Fruit fly (Drosophila melanogaster): ENCODE results near the gene CG9338.

CG9338 gene

DNA sequence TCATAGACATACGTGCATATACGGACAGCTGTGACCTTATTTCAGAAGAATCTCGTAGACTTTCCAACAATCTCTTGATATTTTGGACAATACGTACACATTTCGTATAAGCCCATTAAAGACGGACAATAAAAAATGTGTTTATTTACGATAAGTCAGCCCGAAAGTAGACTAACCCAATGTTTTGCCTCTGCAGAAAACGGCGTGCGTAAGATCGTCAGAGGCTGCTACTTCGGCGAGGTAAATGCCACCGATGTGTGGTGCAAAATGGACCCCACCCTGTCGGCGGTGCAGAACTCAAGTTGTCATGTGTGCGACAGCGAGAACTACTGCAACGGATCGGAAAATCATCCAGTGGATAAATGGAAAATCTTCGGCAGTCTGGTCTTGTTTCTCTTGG lies 3.9 kb downstream of the CG9338 start:
- no peak for TF ChIP-seq CG17801 (GFP tag; optimal IDR thresholded peaks at IDR 0.05; ENCODE audit: partially characterized antibody)

DNA sequence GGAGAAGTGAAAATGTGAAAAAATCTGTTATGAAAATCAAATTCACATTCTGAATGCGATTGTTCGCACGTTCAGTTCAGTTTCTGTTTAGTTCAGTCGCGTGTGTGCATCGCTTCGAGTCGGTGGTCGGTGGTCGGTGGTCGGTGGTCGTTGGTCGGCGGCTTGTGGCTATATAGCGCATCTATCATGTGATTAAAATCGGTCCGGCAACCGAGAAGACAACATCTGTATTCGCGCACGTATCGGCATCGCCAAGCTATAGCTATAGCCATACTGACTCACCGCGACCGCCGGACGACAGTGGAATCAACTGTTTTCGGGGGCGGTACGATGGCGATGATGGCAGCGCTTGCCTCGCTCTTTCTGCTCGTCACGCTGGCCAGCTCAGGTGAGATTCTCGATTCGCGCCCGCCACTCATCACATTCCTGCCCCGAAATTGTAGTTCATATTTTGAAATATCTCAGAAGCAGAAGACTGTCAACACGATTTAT lies 4.8 kb downstream of the CG9338 start, which contains the start of gene CG14401:
Gene CG14401, plus strand, starts transcription at position 51 of the 492 bp plus-strand sequence.
- TF ChIP-seq CG17801 (GFP tag; optimal IDR thresholded peaks at IDR 0.05; ENCODE audit: partially characterized antibody), result no peak

DNA sequence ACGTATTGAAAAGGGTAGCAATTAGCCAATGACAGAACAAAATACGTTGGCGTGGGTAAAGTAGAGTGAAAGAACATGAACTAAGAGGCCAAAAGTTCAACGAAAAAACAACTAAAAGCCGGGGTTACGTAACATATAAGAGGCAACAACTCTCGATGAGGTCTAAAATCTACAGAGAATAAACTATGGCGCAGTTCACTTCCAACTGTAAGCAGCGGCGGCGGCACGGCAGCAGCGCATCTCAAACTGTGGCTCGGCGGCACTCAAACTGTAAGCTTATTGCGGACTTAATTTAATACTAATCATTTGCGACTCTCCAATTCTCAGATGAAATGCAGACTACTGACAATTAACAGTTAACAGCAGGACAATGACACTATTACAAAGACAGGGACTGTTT lies 9.5 kb downstream of the CG9338 start:
- TF ChIP-seq CG17801 (GFP tag; optimal IDR thresholded peaks at IDR 0.05; ENCODE audit: partially characterized antibody), result no peak

DNA sequence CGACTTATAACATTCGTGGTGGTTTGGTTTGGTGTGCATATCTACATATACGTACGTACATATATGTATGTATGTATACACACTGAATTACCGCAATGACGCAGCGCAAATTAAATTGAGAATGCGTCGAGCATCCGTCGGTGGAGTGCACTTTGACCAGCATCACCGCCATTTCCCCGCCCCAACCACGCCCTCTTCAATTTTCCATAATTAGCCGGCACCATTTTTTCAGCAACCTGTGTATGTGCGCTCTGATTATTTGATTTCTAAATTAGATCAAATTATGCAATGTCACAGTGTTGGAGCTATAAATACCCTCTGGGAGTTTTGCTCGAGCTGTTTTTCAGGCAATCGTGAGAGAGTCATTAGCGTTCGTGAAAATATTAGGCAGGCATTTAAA lies 13.0 kb downstream of the CG9338 start:
- TF ChIP-seq CG17801 (GFP tag; optimal IDR thresholded peaks at IDR 0.05; ENCODE audit: partially characterized antibody), result no peak

DNA sequence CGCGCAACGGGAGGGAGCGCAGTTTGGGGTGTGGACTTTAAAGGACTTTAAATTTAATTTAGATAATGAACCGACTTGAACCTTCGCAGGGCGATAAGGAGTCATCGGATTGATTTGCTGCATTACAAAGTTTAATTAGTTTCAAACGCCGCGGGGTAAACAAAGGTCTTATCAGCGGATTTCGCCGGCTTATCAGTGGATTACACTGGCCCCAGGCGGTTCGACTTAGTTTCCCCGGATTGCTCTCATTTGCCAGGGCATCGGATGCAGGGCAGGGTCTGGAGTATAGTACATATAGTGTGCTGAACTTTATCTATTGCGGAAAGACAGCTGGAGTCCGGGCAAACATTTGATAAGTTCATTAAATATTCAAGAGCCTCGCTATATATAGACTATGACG lies 13.4 kb downstream of the CG9338 start:
- no peak for TF ChIP-seq CG17801 (GFP tag; optimal IDR thresholded peaks at IDR 0.05; ENCODE audit: partially characterized antibody)

DNA sequence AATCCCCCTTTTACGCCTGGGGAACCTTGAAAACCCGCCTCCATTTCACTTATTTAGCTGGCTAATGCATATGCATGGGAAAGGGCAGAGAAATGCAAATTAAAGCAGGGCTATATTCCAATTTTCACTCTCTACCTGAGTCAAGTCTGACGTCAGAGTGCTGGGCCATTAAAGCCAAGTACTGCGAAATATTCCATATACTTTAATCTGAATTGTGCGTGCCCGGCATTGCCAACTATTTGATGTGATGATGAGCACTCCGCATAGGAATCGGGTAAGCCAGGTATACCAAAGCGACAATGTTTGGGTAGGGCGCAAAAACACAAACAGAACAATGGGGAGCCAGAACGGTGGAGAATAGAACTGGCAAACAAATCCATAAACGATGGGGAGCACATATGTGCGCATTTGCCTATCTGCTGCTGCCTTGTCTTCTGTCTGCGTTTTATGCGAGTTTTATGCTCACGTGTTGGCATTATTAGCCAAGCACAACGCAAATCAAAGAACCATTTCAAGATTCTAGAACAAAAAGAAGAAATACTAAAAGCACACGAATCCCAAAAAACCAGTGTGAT lies 14.6 kb downstream of the CG9338 start:
- no peak for TF ChIP-seq CG17801 (GFP tag; optimal IDR thresholded peaks at IDR 0.05; ENCODE audit: partially characterized antibody)

DNA sequence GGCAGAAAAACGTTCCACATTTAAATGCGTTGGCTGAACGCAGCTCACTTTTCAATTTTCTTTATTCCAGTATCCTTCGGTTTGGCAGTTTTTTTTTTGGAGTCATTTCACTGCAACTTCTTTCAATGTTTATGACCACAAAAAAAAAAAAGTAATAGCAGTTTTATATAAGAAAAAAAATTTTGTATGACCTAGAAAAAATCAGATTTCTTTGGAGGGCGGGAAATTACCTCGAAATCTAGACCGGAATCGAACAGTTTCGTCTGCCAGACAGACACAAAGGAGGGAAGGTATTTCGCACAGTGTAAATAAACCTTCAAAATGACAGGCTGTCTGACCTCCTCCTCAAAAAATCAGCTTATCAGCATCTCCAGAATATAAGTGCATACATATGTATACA lies 15.5 kb downstream of the CG9338 start:
- no peak for TF ChIP-seq CG17801 (GFP tag; optimal IDR thresholded peaks at IDR 0.05; ENCODE audit: partially characterized antibody)

DNA sequence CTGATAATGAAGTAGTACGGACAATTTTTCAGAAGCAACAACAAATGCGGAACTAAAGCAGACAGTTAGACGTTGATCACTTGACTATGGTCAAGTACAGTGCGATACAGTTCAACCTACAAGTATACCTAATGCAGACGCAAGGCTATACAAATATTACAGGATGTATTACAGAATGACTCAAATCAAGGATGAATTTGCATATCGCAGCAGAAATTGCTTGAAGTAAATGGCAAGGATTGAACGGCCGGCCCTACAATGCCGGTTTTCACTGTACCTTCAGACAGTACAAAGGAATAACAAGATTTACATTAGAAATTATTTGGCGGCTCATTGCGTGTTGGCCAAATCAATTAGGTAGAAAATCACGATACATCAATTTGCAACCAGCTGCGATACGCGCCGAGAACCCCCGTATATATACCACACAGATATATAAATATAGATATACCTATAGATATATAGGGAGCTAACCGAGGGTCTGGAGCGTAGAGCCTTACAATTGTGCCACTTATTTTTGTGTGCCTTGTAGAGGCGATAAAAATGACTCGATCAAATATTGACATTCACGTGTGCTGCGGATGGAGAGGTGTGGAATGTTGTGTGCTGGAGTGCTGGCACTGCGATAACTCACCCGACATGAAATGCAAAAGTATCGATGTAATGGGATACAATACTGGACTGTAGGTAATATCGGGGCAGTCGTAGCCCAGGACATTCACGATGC lies 16.5 kb downstream of the CG9338 start:
- no peak for TF ChIP-seq CG17801 (GFP tag; optimal IDR thresholded peaks at IDR 0.05; ENCODE audit: partially characterized antibody)

DNA sequence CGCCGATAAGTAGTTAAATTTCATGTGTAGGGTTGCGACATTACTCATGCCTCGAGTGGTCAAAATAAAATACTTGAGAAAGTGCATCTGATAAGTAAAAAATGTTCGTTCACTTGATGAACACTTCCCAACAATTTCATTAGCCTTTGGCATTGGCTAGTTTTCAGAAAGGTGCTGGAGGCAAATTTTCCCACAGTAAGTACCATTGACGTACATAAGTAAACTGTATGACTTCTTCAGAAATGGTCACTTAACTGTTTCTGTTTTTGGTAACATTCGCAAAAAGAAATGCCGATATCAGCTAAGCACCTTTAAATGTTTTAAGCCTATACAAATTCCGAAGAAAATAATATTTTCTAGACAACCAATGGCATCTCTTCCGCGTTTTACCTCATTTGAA lies 18.1 kb downstream of the CG9338 start:
- TF ChIP-seq CG17801 (GFP tag; optimal IDR thresholded peaks at IDR 0.05; ENCODE audit: partially characterized antibody), result no peak

DNA sequence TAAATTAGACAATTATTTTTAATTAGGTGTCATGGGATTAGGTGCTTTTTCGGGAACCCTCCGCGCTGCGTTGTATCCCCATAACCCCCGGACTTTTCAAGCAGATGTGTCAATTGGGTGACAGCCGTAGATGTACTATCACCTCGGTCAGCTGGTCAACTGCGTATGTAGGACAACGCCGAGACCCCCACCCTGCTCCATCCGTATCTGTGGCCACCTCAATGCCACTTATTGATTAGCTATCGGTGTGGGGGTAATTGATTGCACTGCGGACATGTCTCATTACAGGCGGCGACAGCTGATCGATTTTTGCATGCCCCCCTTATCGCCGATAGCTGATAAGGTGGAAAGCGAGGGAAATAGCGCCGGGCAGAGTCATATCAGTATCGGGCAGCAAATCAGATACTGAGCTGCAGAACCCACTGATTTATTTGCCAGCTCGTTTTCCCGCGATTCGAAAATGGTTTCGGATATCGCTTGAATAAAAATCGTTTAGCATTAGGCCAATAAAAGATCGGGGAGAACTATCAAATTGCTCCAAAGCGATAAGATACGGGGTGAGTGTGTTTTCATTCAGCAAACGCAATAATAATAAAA lies 18.7 kb downstream of the CG9338 start:
- no peak for TF ChIP-seq CG17801 (GFP tag; optimal IDR thresholded peaks at IDR 0.05; ENCODE audit: partially characterized antibody)

DNA sequence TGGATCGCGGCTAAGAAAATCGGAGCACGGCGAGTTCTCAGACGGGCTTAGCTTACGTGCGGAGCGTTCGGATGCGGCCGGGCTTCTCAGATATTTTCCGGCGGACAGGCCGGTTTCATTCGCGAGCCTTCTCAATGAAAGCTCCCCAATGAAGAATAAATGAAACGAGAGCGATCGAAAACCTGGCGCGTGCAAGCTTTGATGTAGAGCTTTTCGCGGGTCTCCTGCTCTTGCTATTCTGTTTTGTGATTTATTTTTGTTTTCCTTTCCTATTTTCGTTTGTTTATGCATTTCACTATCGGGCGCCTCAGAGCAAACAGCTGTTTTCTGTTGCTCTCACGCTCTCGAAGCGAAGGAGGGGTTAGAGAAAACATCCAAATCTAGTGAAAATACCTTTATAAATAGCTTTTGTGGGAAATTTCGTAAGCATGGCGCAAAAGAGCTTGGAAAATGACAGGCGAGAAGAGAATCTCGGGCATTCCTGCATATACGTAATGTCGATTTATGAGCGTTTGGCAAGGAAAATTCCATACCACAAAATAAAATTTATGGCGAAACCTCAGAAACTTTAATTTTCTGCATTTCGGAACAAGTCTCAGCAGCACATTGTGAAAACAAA lies 21.0 kb downstream of the CG9338 start:
- TF ChIP-seq CG17801 (GFP tag; optimal IDR thresholded peaks at IDR 0.05; ENCODE audit: partially characterized antibody), result no peak

DNA sequence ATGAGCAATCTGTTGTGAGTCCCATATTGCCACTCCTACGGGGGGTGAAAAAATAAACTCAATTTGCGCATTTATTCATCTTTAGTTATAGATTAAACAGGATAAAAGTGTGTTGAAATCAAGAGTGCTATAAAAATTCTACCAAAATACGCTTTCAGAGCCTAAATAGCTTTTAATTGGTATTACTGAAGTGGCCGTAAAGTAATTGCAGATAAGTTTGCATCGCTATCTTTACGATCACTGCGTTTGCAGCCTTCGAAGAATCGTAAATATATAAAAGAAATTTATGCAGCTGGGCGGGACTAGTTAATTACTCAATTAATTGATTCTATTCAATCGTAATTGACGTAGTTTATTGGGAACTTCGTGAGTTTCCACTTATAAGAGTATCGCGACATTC lies 22.3 kb downstream of the CG9338 start:
- TF ChIP-seq CG17801 (GFP tag; optimal IDR thresholded peaks at IDR 0.05; ENCODE audit: partially characterized antibody), result no peak

DNA sequence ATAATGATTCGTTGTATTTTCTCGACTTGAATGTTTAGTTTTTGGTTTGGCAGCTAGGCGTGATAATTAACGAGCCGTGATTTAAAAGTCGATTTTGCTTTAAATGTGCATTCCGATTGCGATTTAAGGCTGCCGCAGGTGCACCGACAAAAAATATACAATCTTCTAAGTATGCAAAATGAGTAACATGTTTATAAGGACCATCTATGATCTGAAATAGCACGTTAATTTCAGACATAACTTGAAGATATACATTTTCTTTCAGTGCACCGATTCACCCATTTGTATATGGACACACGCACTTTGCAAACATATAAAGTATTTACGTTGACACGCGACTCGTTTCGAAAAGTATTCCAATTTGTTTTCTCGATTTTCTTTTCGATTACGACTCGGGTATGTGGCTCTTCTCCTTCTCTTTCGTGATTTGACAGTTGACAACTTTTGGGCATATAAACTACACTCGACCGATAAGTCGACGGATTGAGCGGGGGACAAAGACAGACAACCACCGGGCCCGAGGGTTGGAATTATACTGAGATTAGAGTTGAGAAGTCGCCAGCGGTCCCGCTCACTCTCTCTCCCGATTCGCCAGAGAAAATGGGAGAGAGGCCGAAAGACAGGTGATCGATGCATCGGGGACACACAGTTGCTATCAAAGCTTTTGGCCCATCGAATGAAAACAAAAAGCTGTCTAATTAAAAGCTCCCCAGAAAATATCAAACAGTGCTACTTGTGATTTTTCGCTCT lies 25.0 kb downstream of the CG9338 start:
- TF ChIP-seq CG17801 (GFP tag; optimal IDR thresholded peaks at IDR 0.05; ENCODE audit: partially characterized antibody), result no peak

DNA sequence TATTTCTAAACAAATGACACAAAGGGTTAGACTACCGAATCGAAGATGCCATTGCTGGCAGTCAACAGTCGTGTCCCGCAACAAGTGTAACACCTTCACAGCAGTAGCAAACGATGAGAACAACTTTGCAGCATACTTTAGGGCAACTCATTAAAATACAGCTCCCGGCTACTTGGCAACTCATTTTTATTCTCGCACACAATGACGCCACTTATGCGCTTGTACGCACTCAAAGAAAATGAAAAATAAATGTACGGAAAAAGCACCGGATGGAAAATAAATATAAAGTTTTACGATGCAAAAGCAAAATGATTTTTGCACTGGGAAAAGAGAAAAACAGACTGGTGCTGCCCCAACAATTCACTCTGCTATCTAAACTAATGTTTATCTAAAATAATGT lies 26.2 kb downstream of the CG9338 start:
- TF ChIP-seq CG17801 (GFP tag; optimal IDR thresholded peaks at IDR 0.05; ENCODE audit: partially characterized antibody), result peak; percentile 47

DNA sequence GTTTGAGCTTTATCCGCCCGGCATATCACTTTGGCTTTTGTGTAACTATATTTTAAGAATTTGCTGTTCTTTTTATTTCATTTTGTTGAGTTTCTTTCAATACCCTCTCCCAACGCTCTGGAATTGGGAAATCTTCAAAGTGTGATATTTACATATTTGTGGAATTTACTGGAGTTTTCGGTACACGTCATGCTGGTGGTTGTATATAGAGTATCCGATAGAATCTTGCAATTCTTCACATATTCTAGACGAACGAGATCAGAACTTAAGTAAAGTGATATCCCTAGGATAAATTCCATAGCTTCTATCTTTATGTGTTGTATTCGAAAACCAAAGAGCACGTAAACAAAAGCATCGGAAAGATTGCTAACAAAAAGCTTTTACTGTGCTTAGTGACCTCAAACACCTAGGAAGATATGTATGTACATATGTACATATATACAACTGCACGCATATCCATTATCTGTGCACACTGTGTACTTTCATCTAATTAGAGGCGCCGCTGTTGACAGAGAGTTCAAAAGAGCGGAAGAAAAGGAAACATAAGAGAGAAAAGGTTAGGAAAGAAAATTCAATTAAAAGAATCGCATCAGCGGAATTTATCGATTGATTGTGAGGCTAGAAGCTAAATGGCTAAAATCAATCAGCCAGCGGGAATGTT lies 31.8 kb downstream of the CG9338 start:
- no peak for TF ChIP-seq CG17801 (GFP tag; optimal IDR thresholded peaks at IDR 0.05; ENCODE audit: partially characterized antibody)
